Worm (Caenorhabditis elegans): Measurements from ENCODE around the gene pfn-2.

- TF ChIP-seq nhr-76 (tag; optimal IDR thresholded peaks at IDR 0.05) (no peak), lin-39 (tag; optimal IDR thresholded peaks at IDR 0.05) (no peak), snpc-4 (tag; optimal IDR thresholded peaks at IDR 0.05) (no peak), pha-4 (GFP tag; IDR thresholded peaks at IDR 0.05) (no peak), pha-4 (tag; optimal IDR thresholded peaks at IDR 0.05) (no peak), R02D3.7 (tag; optimal IDR thresholded peaks at IDR 0.05) (no peak), jun-1 (tag; optimal IDR thresholded peaks at IDR 0.05) (no peak), hlh-11 (tag; optimal IDR thresholded peaks at IDR 0.05) (no peak)
Observed at ce11 chrX:5386558-5386957, 32.7 kb upstream of the pfn-2 start, which contains the start of gene kcnl-3.

Data from whole organism, L4 larva.